Fruit fly (Drosophila melanogaster) whole organism, embryonic: ENCODE measurements around the gene Srg3.

Experiments
- Atf3 ChIP-seq: fragments of 200-800 bp; sonication (Bioruptor generic); optimal IDR thresholded peaks from 3 replicates; lab custom pipeline; 2016; ENCODE audit warnings: missing biosample characterization, missing genetic modification characterization
- Atf6 ChIP-seq: fragments of 200-800 bp; sonication (Bioruptor generic); IDR thresholded peaks from 2 replicates; pipeline ENCODE4 v1.3.6; 2022; ENCODE audit warnings: missing biosample characterization, missing genetic modification characterization
- Bgb ChIP-seq: fragments of 200-800 bp; sonication (Bioruptor generic); IDR thresholded peaks from 2 replicates; pipeline ENCODE4 v1.3.6; 2022; ENCODE audit warnings: missing biosample characterization, missing genetic modification characterization; ENCODE audit not compliant: partially characterized antibody
- CG10654 ChIP-seq: fragments of 200-800 bp; sonication (Bioruptor generic); optimal IDR thresholded peaks from 2 replicates; lab custom pipeline; 2016; ENCODE audit warnings: missing biosample characterization, missing genetic modification characterization
- CG11085 ChIP-seq: fragments of 200-800 bp; sonication (Bioruptor generic); IDR thresholded peaks from 2 replicates; pipeline ENCODE4 v1.3.6; 2022; ENCODE audit warnings: missing biosample characterization, missing genetic modification characterization
- CG16815 ChIP-seq: fragments of 200-800 bp; sonication (Bioruptor generic); optimal IDR thresholded peaks from 3 replicates; lab custom pipeline; 2017; ENCODE audit warnings: missing biosample characterization, mild to moderate bottlenecking, missing genetic modification characterization
- CG1792 ChIP-seq: fragments of 200-800 bp; sonication (Bioruptor generic); optimal IDR thresholded peaks from 2 replicates; lab custom pipeline; 2016; ENCODE audit warnings: missing biosample characterization, missing genetic modification characterization
- CG2120 ChIP-seq: fragments of 200-800 bp; sonication (Bioruptor generic); optimal IDR thresholded peaks from 3 replicates; lab custom pipeline; 2016; ENCODE audit warnings: missing biosample characterization, missing genetic modification characterization
- CG2678 ChIP-seq: fragments of 200-800 bp; sonication (Bioruptor generic); optimal IDR thresholded peaks from 3 replicates; lab custom pipeline; 2019; ENCODE audit warnings: missing biosample characterization, mild to moderate bottlenecking, missing genetic modification characterization, moderate library complexity
- CG3847 ChIP-seq: fragments of 200-800 bp; sonication (Bioruptor generic); IDR thresholded peaks from 2 replicates; pipeline ENCODE4 v1.3.6; 2022; ENCODE audit warnings: missing biosample characterization, missing genetic modification characterization
- CG42726 ChIP-seq: fragments of 200-800 bp; sonication (Bioruptor generic); IDR thresholded peaks from 2 replicates; pipeline ENCODE4 v1.3.6; 2022; ENCODE audit warnings: missing biosample characterization, missing genetic modification characterization; ENCODE audit not compliant: partially characterized antibody
- CG4282 ChIP-seq: fragments of 200-800 bp; sonication (Bioruptor generic); optimal IDR thresholded peaks from 2 replicates; lab custom pipeline; 2016; ENCODE audit warnings: missing biosample characterization, missing genetic modification characterization
- CG4360 ChIP-seq: fragments of 200-800 bp; sonication (Bioruptor generic); IDR thresholded peaks from 2 replicates; pipeline ENCODE4 v1.3.6; 2022; ENCODE audit warnings: missing biosample characterization, missing genetic modification characterization
- CG8089 ChIP-seq: fragments of 200-800 bp; sonication (Bioruptor generic); optimal IDR thresholded peaks from 3 replicates; lab custom pipeline; 2016; ENCODE audit warnings: missing biosample characterization, missing genetic modification characterization
- CG8281 ChIP-seq: fragments of 200-800 bp; sonication (Bioruptor generic); optimal IDR thresholded peaks from 2 replicates; lab custom pipeline; 2018; ENCODE audit warnings: missing biosample characterization, mild to moderate bottlenecking, missing genetic modification characterization, moderate library complexity
- CG8290 ChIP-seq, 3 experiments: fragments of 200-800 bp; sonication (Bioruptor generic); optimal IDR thresholded peaks; 2 replicates each; lab custom pipeline; 2016 to 2019; ENCODE audit warnings: missing biosample characterization in 3 of 3, missing genetic modification characterization in 3 of 3, mild to moderate bottlenecking in 2 of 3, moderate library complexity in 1 of 3
- CG9215 ChIP-seq: fragments of 200-800 bp; sonication (Bioruptor generic); IDR thresholded peaks from 2 replicates; pipeline ENCODE4 v1.3.6; 2022; ENCODE audit warnings: missing biosample characterization, missing genetic modification characterization
- D19B ChIP-seq: fragments of 200-800 bp; sonication (Bioruptor generic); optimal IDR thresholded peaks from 2 replicates; lab custom pipeline; 2017; ENCODE audit warnings: missing biosample characterization, mild to moderate bottlenecking, missing genetic modification characterization
- Doc3 ChIP-seq: fragments of 200-800 bp; sonication (Bioruptor generic); IDR thresholded peaks from 3 replicates; pipeline ENCODE4 v1.3.6; 2022; ENCODE audit warnings: missing biosample characterization, missing genetic modification characterization; ENCODE audit not compliant: partially characterized antibody
- Gug ChIP-seq: fragments of 200-800 bp; sonication (Bioruptor generic); IDR thresholded peaks from 4 replicates; pipeline ENCODE4 v1.3.6; 2022; ENCODE audit warnings: missing biosample characterization, missing genetic modification characterization
- HmgD ChIP-seq: fragments of 200-800 bp; sonication (Bioruptor generic); optimal IDR thresholded peaks from 3 replicates; lab custom pipeline; 2016; ENCODE audit warnings: missing biosample characterization, missing genetic modification characterization
- Hmr ChIP-seq: fragments of 200-800 bp; sonication (Bioruptor generic); optimal IDR thresholded peaks from 3 replicates; lab custom pipeline; 2017; ENCODE audit warnings: mild to moderate bottlenecking, missing biosample characterization, missing genetic modification reagents, missing genetic modification characterization
- Hr3 ChIP-seq: fragments of 200-800 bp; sonication (Bioruptor generic); optimal IDR thresholded peaks from 3 replicates; lab custom pipeline; 2016; ENCODE audit warnings: missing biosample characterization, missing genetic modification characterization
- Jarid2 ChIP-seq: fragments of 200-800 bp; sonication (Bioruptor generic); optimal IDR thresholded peaks from 3 replicates; lab custom pipeline; 2017; ENCODE audit warnings: mild to moderate bottlenecking, missing biosample characterization, missing genetic modification reagents, missing genetic modification characterization
- Meics ChIP-seq: fragments of 200-800 bp; sonication (Bioruptor generic); optimal IDR thresholded peaks from 2 replicates; lab custom pipeline; 2017; ENCODE audit warnings: missing biosample characterization, mild to moderate bottlenecking, missing genetic modification characterization
- Myb ChIP-seq: fragments of 200-800 bp; sonication (Bioruptor generic); optimal IDR thresholded peaks from 2 replicates; lab custom pipeline; 2016; ENCODE audit warnings: missing biosample characterization, missing genetic modification characterization
- Pdp1 ChIP-seq, 2 experiments: fragments of 200-800 bp; sonication (Bioruptor generic); optimal IDR thresholded peaks; 3 replicates each; lab custom pipeline; 2016; ENCODE audit warnings: missing biosample characterization in 2 of 2, missing genetic modification characterization in 2 of 2, mild to moderate bottlenecking in 1 of 2, moderate library complexity in 1 of 2
- al ChIP-seq: fragments of 200-800 bp; sonication (Bioruptor generic); IDR thresholded peaks from 2 replicates; pipeline ENCODE4 v1.3.6; 2022; ENCODE audit warnings: missing biosample characterization, missing genetic modification characterization
- ato ChIP-seq: fragments of 200-800 bp; sonication (Bioruptor generic); IDR thresholded peaks from 2 replicates; pipeline ENCODE4 v1.3.6; 2022; ENCODE audit warnings: missing biosample characterization, missing genetic modification characterization; ENCODE audit not compliant: partially characterized antibody
- br ChIP-seq: fragments of >200 bp; optimal IDR thresholded peaks from 2 replicates; lab custom pipeline; 2017
- crc ChIP-seq: fragments of 200-800 bp; sonication (Bioruptor generic); optimal IDR thresholded peaks from 2 replicates; lab custom pipeline; 2016; ENCODE audit warnings: missing biosample characterization, missing genetic modification characterization
- crp ChIP-seq, 2 experiments: fragments of 200-800 bp; sonication (Bioruptor generic); optimal IDR thresholded peaks; 2 replicates in 1 of 2; 3 replicates in 1 of 2; lab custom pipeline; 2017; ENCODE audit warnings: missing biosample characterization in 2 of 2, missing genetic modification characterization in 2 of 2, mild to moderate bottlenecking in 1 of 2, moderate library complexity in 1 of 2
- ems ChIP-seq: fragments of 200-800 bp; sonication (Bioruptor generic); optimal IDR thresholded peaks from 3 replicates; lab custom pipeline; 2016; ENCODE audit warnings: missing biosample characterization, missing genetic modification characterization
- fu2 ChIP-seq: fragments of 200-800 bp; sonication (Bioruptor generic); optimal IDR thresholded peaks from 2 replicates; lab custom pipeline; 2016; ENCODE audit warnings: missing biosample characterization, missing genetic modification characterization
- gcm2 ChIP-seq: fragments of 200-800 bp; sonication (Bioruptor generic); optimal IDR thresholded peaks from 2 replicates; lab custom pipeline; 2016; ENCODE audit warnings: missing biosample characterization, missing genetic modification characterization
- h ChIP-seq: fragments of >200 bp; optimal IDR thresholded peaks from 2 replicates; lab custom pipeline; 2017
- ken ChIP-seq: fragments of 200-800 bp; sonication (Bioruptor generic); IDR thresholded peaks from 3 replicates; pipeline ENCODE4 v1.3.6; 2022; ENCODE audit warnings: missing biosample characterization, missing genetic modification characterization
- lmd ChIP-seq: fragments of 200-800 bp; sonication (Bioruptor generic); IDR thresholded peaks from 2 replicates; pipeline ENCODE4 v1.3.6; 2022; ENCODE audit warnings: missing biosample characterization, missing genetic modification characterization
- luna ChIP-seq: fragments of 200-800 bp; sonication (Bioruptor generic); optimal IDR thresholded peaks from 2 replicates; lab custom pipeline; 2016; ENCODE audit warnings: missing biosample characterization, missing genetic modification characterization
- nerfin-1 ChIP-seq: fragments of 200-800 bp; sonication (Bioruptor generic); optimal IDR thresholded peaks from 3 replicates; lab custom pipeline; 2019; ENCODE audit warnings: missing biosample characterization, mild to moderate bottlenecking, missing genetic modification characterization, moderate library complexity
- pita ChIP-seq: fragments of 200-800 bp; sonication (Bioruptor generic); optimal IDR thresholded peaks from 2 replicates; lab custom pipeline; 2017; ENCODE audit warnings: missing biosample characterization, mild to moderate bottlenecking, missing genetic modification characterization
- row ChIP-seq: fragments of 200-800 bp; sonication (Bioruptor generic); IDR thresholded peaks from 3 replicates; pipeline ENCODE4 v1.3.6; 2022; ENCODE audit warnings: missing biosample characterization, missing genetic modification characterization
- sc ChIP-seq, 3 experiments: fragments of >200 bp in 2 of 3; fragments of 200-800 bp in 1 of 3; sonication (Bioruptor generic) in 1 of 3; optimal IDR thresholded peaks; 2 replicates in 2 of 3; 3 replicates in 1 of 3; lab custom pipeline; 2017; ENCODE audit warnings: mild to moderate bottlenecking in 1 of 3, missing biosample characterization in 1 of 3, missing genetic modification characterization in 1 of 3, missing genetic modification reagents in 1 of 3
- shn ChIP-seq: fragments of 200-800 bp; sonication (Bioruptor generic); optimal IDR thresholded peaks from 3 replicates; lab custom pipeline; 2016; ENCODE audit warnings: missing biosample characterization, missing genetic modification characterization
- slbo ChIP-seq: fragments of 200-800 bp; sonication (Bioruptor generic); IDR thresholded peaks from 2 replicates; pipeline ENCODE4 v1.3.6; 2022; ENCODE audit warnings: missing biosample characterization, missing genetic modification characterization
- sob ChIP-seq: fragments of 200-800 bp; sonication (Bioruptor generic); IDR thresholded peaks from 2 replicates; pipeline ENCODE4 v1.3.6; 2022; ENCODE audit warnings: missing biosample characterization, missing genetic modification characterization
- stwl ChIP-seq: fragments of 200-800 bp; sonication (Bioruptor generic); optimal IDR thresholded peaks from 3 replicates; lab custom pipeline; 2018; ENCODE audit warnings: missing biosample characterization, mild to moderate bottlenecking, missing genetic modification characterization, moderate library complexity
- ttk ChIP-seq: fragments of 200-800 bp; sonication (Bioruptor generic); IDR thresholded peaks from 2 replicates; pipeline ENCODE4 v2.1.2; 2022; ENCODE audit warnings: missing biosample characterization, missing genetic modification characterization
- twi ChIP-seq: fragments of 200-800 bp; optimal IDR thresholded peaks from 2 replicates; lab custom pipeline; 2019; ENCODE audit warnings: missing biosample characterization, mild to moderate bottlenecking, missing genetic modification characterization, moderate library complexity
- vfl ChIP-seq: fragments of 200-800 bp; sonication (Bioruptor generic); optimal IDR thresholded peaks from 2 replicates; lab custom pipeline; 2016; ENCODE audit warnings: missing biosample characterization, missing genetic modification characterization

Gene Srg3

DNA sequence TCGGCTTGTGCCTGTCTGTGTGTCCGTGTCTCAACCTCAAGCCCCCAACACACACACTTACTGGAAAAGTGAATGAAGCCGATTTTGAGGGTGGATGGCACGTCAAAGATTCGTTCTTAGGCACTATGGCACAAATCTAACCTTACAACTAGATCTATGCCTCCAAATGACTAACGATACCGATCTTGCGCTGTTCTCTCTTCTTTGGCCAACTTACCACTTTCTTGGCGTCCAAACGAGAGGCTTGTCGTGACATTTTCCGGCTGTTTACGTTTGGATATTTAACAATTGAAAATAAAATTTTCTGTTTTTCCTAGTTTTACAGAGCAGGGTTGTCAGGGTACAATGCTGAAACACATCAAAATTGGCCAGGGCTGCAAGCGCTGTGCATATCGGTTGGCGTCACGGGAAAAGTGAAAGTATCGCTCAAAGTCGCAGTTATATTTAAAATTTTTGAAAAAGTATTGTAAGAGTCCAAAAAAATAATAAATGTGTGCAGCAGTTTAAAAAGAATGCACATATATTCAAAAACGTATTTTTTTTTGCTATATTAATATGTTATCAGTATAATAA is 1.0 kb upstream of the Srg3 start, which contains the start of the genes Bet3 and Nf-YA (continued):
- TF ChIP-seq pita (GFP tag; lab: Kevin White, UChicago) (peak; percentile 37), Doc3 (GFP tag; lab: Robert Waterston, UW) (peak; percentile 80), ken (GFP tag; lab: Robert Waterston, UW) (peak; percentile 70), CG4360 (GFP tag; lab: Robert Waterston, UW) (no peak), CG8281 (tag; lab: Kevin White, UChicago) (no peak), CG11085 (GFP tag; lab: Robert Waterston, UW) (peak; percentile 57; the same call in 1 of the 2 replicates), shn (GFP tag; lab: Kevin White, UChicago) (peak; percentile 29), stwl (tag; lab: Kevin White, UChicago) (peak; percentile 77), Myb (GFP tag; lab: Kevin White, UChicago) (peak; percentile 98), gcm2 (GFP tag; lab: Kevin White, UChicago) (no peak), Jarid2 (peak; percentile 20), CG42726 (peak; percentile 86), Meics (GFP tag; lab: Kevin White, UChicago) (peak; percentile 49), luna (GFP tag; lab: Kevin White, UChicago) (peak; percentile 77), CG10654 (GFP tag; lab: Kevin White, UChicago) (peak; percentile 50), CG9215 (GFP tag; lab: Robert Waterston, UW) (peak; percentile 38; the same call in 1 of the 2 replicates), CG16815 (GFP tag; lab: Kevin White, UChicago) (no peak), fu2 (GFP tag; lab: Kevin White, UChicago) (peak; percentile 41), sc (optimal IDR thresholded peaks at IDR 0.05; lab: Kevin White, UChicago) (no peak), sc (GFP tag; optimal IDR thresholded peaks at IDR 0.05; lab: Kevin White, UChicago) (no peak), ttk (peak; percentile 38; the same call in 1 of the 2 replicates), CG8089 (GFP tag; lab: Kevin White, UChicago) (peak; percentile 3), row (peak; percentile 93), nerfin-1 (peak; percentile 35), h (lab: Kevin White, UChicago) (no peak), HmgD (GFP tag; lab: Kevin White, UChicago) (peak; percentile 67), Pdp1 (GFP tag; optimal IDR thresholded peaks at IDR 0.05; lab: Kevin White, UChicago) (peak; percentile 39 to 51), br (lab: Kevin White, UChicago) (no peak), Bgb (peak; percentile 87), ato (GFP tag; lab: Robert Waterston, UW) (peak; percentile 20; the same call in 1 of the 2 replicates), lmd (GFP tag; lab: Robert Waterston, UW) (peak; percentile 54), sob (GFP tag; lab: Robert Waterston, UW) (peak; percentile 62), Atf3 (GFP tag; lab: Kevin White, UChicago) (peak; percentile 24), Hr3 (GFP tag; lab: Kevin White, UChicago) (peak; percentile 50), CG2120 (GFP tag; lab: Kevin White, UChicago) (peak; percentile 63), CG4282 (GFP tag; lab: Kevin White, UChicago) (peak; percentile 30), crp (GFP tag; optimal IDR thresholded peaks at IDR 0.05; lab: Kevin White, UChicago) (peak in 1 of 2 experiments; percentile 7), Hmr (GFP tag; lab: Kevin White, UChicago) (peak; percentile 42), CG3847 (GFP tag; lab: Robert Waterston, UW) (peak; percentile 73), ems (GFP tag; lab: Kevin White, UChicago) (peak; percentile 29), crc (peak; percentile 27), CG2678 (tag; lab: Kevin White, UChicago) (peak; percentile 44), D19B (GFP tag; lab: Kevin White, UChicago) (no peak), Gug (GFP tag; lab: Robert Waterston, UW) (peak; percentile 81), slbo (GFP tag; lab: Robert Waterston, UW) (peak; percentile 88), Atf6 (0 out of 2 replicates have a peak, but pooled peaks have one; percentile 16), CG8290 (GFP tag; optimal IDR thresholded peaks at IDR 0.05; lab: Kevin White, UChicago) (peak; percentile 80), CG8290 (tag; optimal IDR thresholded peaks at IDR 0.05; lab: Kevin White, UChicago) (peak in 1 of 2 experiments; percentile 73), CG1792 (peak; percentile 27), vfl (peak; percentile 14), al (GFP tag; lab: Robert Waterston, UW) (peak; percentile 59; the same call in 1 of the 2 replicates), twi (no peak)
